Worm (Caenorhabditis elegans) whole organism, early embryonic: ENCODE data around the gene F09C6.10.

Source experiments
- aly-1 ChIP-seq: sonication (generic microtip); optimal IDR thresholded peaks from 2 replicates; lab custom pipeline; 2016; ENCODE audit warnings: missing genetic modification characterization, missing compliant biosample characterization
- ama-1 ChIP-seq: fragments of 150-350 bp; optimal IDR thresholded peaks from 2 replicates; lab custom pipeline; 2014
- ceh-36 ChIP-seq: sonication (generic microtip); optimal IDR thresholded peaks from 2 replicates; lab custom pipeline; 2016; ENCODE audit warnings: missing genetic modification characterization, inconsistent platforms, missing compliant biosample characterization
- flt-1 ChIP-seq: fragments of 200-800 bp; sonication (Bioruptor generic); IDR thresholded peaks from 2 replicates; pipeline ENCODE4 v1.3.6; 2022; ENCODE audit warnings: missing genetic modification characterization, missing compliant biosample characterization
- hmbx-1 ChIP-seq: sonication (generic microtip); optimal IDR thresholded peaks from 2 replicates; lab custom pipeline; 2016; ENCODE audit warnings: mild to moderate bottlenecking, missing genetic modification characterization, missing compliant biosample characterization

- TF ChIP-seq aly-1 (tag; lab: Kevin White, UChicago) (no peak), flt-1 (GFP tag; lab: Robert Waterston, UW) (no peak), ceh-36 (no peak), hmbx-1 (tag; lab: Kevin White, UChicago) (no peak), ama-1 (lab: Kevin White, UChicago) (no peak)
Observed at ce11 chrV:16882260-16882918, 33.6 kb downstream of the F09C6.10 start, which contains the start of the genes F09C6.11 and F09C6.12.
